Worm (Caenorhabditis elegans) whole organism, L4 larva: ENCODE results near the gene Y17G7B.12.

Source experiments
- ama-1 ChIP-seq: fragments of 150-350 bp; optimal IDR thresholded peaks from 2 replicates; lab custom pipeline; 2014; ENCODE audit warnings: inconsistent platforms, mixed read lengths
- nhr-237 ChIP-seq: sonication (generic microtip); optimal IDR thresholded peaks from 2 replicates; lab custom pipeline; 2017; ENCODE audit warnings: missing biosample characterization, missing genetic modification characterization
- sdz-12 ChIP-seq: fragments of 200-800 bp; sonication (Bioruptor generic); optimal IDR thresholded peaks from 2 replicates; lab custom pipeline; 2018; ENCODE audit warnings: mild to moderate bottlenecking, missing genetic modification characterization, missing compliant biosample characterization
- ztf-11 ChIP-seq: fragments of 150-350 bp; optimal IDR thresholded peaks from 2 replicates; lab custom pipeline; 2014; ENCODE audit warnings: missing biosample characterization, missing genetic modification characterization

DNA sequence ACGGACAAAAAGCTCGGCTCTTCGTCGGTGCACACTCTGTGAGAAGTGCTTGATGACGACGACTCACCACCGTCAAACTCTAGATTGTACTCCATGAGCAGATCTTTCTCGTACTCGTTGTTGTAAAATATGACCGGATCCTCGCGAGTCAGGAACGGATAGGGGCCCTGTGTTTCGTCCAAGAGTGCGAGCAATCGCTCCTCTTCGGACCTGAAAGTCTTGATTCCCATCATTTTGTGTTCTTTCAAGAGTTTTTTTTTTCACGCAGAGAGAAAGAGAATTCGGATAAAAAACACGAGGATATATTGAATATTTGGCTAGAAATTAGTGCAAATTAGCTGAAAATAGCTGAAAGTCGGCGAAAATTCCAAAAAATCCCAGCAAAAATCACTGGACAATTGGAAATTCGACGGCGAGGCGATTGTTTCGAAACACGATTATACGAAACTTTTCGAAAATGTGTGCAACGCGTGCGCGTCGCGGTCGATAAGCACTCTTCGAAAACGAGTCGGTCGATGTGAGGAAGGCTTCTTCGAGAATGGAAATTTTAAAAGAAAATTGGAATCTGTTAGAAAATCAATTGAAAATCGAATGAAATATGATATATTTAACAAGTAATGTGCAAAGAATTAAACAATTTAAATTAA is 44.1 kb upstream of the Y17G7B.12 start, which contains the start of the genes ash-2 and Y17G7B.20:
- TF ChIP-seq sdz-12, result no peak
- TF ChIP-seq ztf-11 (tag; lab: Kevin White, UChicago), result no peak
- no peak for TF ChIP-seq nhr-237
- no peak for TF ChIP-seq ama-1
